Worm (Caenorhabditis elegans) whole organism, L1 larva: ENCODE measurements around the gene C04C3.4.

Source experiments
- C04F5.9 ChIP-seq: sonication (generic microtip); optimal IDR thresholded peaks from 2 replicates; lab custom pipeline; 2016; ENCODE audit warnings: missing genetic modification characterization, missing compliant biosample characterization
- C34B4.2 ChIP-seq: sonication (generic microtip); optimal IDR thresholded peaks from 2 replicates; lab custom pipeline; 2017; ENCODE audit warnings: mild to moderate bottlenecking, missing genetic modification characterization, missing compliant biosample characterization
- aly-2 ChIP-seq: fragments of 150-350 bp; optimal IDR thresholded peaks from 2 replicates; lab custom pipeline; 2014; ENCODE audit warnings: missing biosample characterization, missing genetic modification characterization
- ama-1 ChIP-seq: fragments of 150-350 bp; optimal IDR thresholded peaks from 2 replicates; lab custom pipeline; 2014
- blmp-1 ChIP-seq: fragments of 150-350 bp; optimal IDR thresholded peaks from 2 replicates; lab custom pipeline; 2014; ENCODE audit warnings: missing biosample characterization, missing genetic modification characterization
- ceh-63 ChIP-seq: fragments of 200-800 bp; sonication (Bioruptor generic); optimal IDR thresholded peaks from 2 replicates; lab custom pipeline; 2018; ENCODE audit warnings: mild to moderate bottlenecking, missing genetic modification characterization, missing compliant biosample characterization
- ceh-8 ChIP-seq: fragments of 200-800 bp; sonication (Bioruptor generic); optimal IDR thresholded peaks from 2 replicates; lab custom pipeline; 2018; ENCODE audit warnings: mild to moderate bottlenecking, missing genetic modification characterization, moderate library complexity, missing compliant biosample characterization
- ceh-82 ChIP-seq, 3 experiments: fragments of 150-350 bp in 1 of 3; sonication (generic microtip) in 2 of 3; optimal IDR thresholded peaks; 2 replicates each; lab custom pipeline; 2014 to 2017; ENCODE audit warnings: missing biosample characterization in 3 of 3, missing genetic modification characterization in 3 of 3
- ceh-88 ChIP-seq: fragments of 200-800 bp; sonication (Bioruptor generic); IDR thresholded peaks from 2 replicates; pipeline ENCODE4 v1.3.6; 2022; ENCODE audit warnings: missing genetic modification characterization, missing compliant biosample characterization
- dsc-1 ChIP-seq: sonication (generic microtip); optimal IDR thresholded peaks from 2 replicates; lab custom pipeline; 2016; ENCODE audit warnings: mild to moderate bottlenecking, missing genetic modification characterization, missing compliant biosample characterization
- efl-1 ChIP-seq, 4 experiments: fragments of 150-350 bp; optimal IDR thresholded peaks in 3 of 4; peaks in 1 of 4; 1 replicate in 1 of 4; 2 replicates in 3 of 4; lab custom pipeline; 2014; ENCODE audit warnings: missing biosample characterization in 2 of 4, missing genetic modification characterization in 2 of 4, missing genetic modification reagents in 2 of 4
- efl-3 ChIP-seq: fragments of 200-800 bp; sonication (Bioruptor generic); optimal IDR thresholded peaks from 2 replicates; lab custom pipeline; 2018; ENCODE audit warnings: mild to moderate bottlenecking, missing genetic modification characterization, missing compliant biosample characterization
- elt-2 ChIP-seq: sonication (generic microtip); optimal IDR thresholded peaks from 2 replicates; lab custom pipeline; 2016; ENCODE audit warnings: missing genetic modification characterization, mild to moderate bottlenecking, inconsistent platforms, missing compliant biosample characterization, missing genetic modification reagents
- elt-3 ChIP-seq, 6 experiments: fragments of 150-350 bp in 1 of 6; sonication (generic microtip); optimal IDR thresholded peaks; 2 replicates each; lab custom pipeline; 2017 to 2018; ENCODE audit warnings: missing biosample characterization in 6 of 6, missing genetic modification characterization in 6 of 6, inconsistent platforms in 1 of 6
- ets-5 ChIP-seq: fragments of 200-800 bp; sonication (Bioruptor generic); IDR thresholded peaks from 2 replicates; pipeline ENCODE4 v1.3.6; 2022; ENCODE audit warnings: missing genetic modification characterization, missing compliant biosample characterization
- fkh-10 ChIP-seq: sonication (generic microtip); optimal IDR thresholded peaks from 2 replicates; lab custom pipeline; 2017; ENCODE audit warnings: missing biosample characterization, missing genetic modification reagents, missing genetic modification characterization
- fkh-4 ChIP-seq: sonication (generic microtip); optimal IDR thresholded peaks from 2 replicates; lab custom pipeline; 2016; ENCODE audit warnings: missing compliant biosample characterization, missing genetic modification characterization, borderline replicate concordance
- isw-1 ChIP-seq: fragments of 200-800 bp; sonication (Bioruptor generic); IDR thresholded peaks from 2 replicates; pipeline ENCODE4 v1.3.6; 2022; ENCODE audit warnings: missing genetic modification characterization, missing compliant biosample characterization
- jun-1 ChIP-seq: fragments of 150-350 bp; optimal IDR thresholded peaks from 2 replicates; lab custom pipeline; 2014; ENCODE audit warnings: missing biosample characterization, missing genetic modification reagents, missing genetic modification characterization
- lin-15B ChIP-seq: fragments of 150-350 bp; sonication (generic microtip); optimal IDR thresholded peaks from 3 replicates; lab custom pipeline; 2014; ENCODE audit warnings: missing biosample characterization, missing genetic modification characterization
- lir-3 ChIP-seq: sonication (generic microtip); optimal IDR thresholded peaks from 2 replicates; lab custom pipeline; 2016; ENCODE audit warnings: mild to moderate bottlenecking, missing genetic modification characterization, moderate library complexity, missing compliant biosample characterization; ENCODE audit not compliant: poor library complexity
- lsy-2 ChIP-seq, 2 experiments: fragments of 150-350 bp; optimal IDR thresholded peaks; 2 replicates each; lab custom pipeline; 2014; ENCODE audit warnings: missing biosample characterization in 2 of 2, missing genetic modification characterization in 2 of 2
- mab-9 ChIP-seq: fragments of 200-800 bp; sonication (Bioruptor generic); IDR thresholded peaks from 2 replicates; pipeline ENCODE4 v1.3.6; 2022; ENCODE audit warnings: missing genetic modification reagents, missing genetic modification characterization, missing compliant biosample characterization
- mef-2 ChIP-seq: fragments of 150-350 bp; optimal IDR thresholded peaks from 2 replicates; lab custom pipeline; 2014; ENCODE audit warnings: missing biosample characterization, missing genetic modification characterization
- nhr-237 ChIP-seq: fragments of 150-350 bp; optimal IDR thresholded peaks from 2 replicates; lab custom pipeline; 2014; ENCODE audit warnings: missing biosample characterization, missing genetic modification characterization
- nhr-28 ChIP-seq: fragments of 150-350 bp; optimal IDR thresholded peaks from 2 replicates; lab custom pipeline; 2014; ENCODE audit warnings: missing biosample characterization, missing genetic modification characterization
- nhr-76 ChIP-seq: sonication (generic microtip); optimal IDR thresholded peaks from 2 replicates; lab custom pipeline; 2017; ENCODE audit warnings: missing biosample characterization, missing genetic modification characterization
- nhr-84 ChIP-seq: sonication (generic microtip); optimal IDR thresholded peaks from 2 replicates; lab custom pipeline; 2017; ENCODE audit warnings: missing biosample characterization, missing genetic modification characterization
- nhr-90 ChIP-seq: sonication (generic microtip); optimal IDR thresholded peaks from 2 replicates; lab custom pipeline; 2016; ENCODE audit warnings: mild to moderate bottlenecking, missing genetic modification characterization, missing compliant biosample characterization; ENCODE audit not compliant: poor library complexity
- pag-3 ChIP-seq: sonication (generic microtip); optimal IDR thresholded peaks from 2 replicates; lab custom pipeline; 2017; ENCODE audit warnings: missing genetic modification characterization, mild to moderate bottlenecking, missing compliant biosample characterization, antibody characterized with exemption, borderline replicate concordance; ENCODE audit not compliant: insufficient read depth
- pqm-1 ChIP-seq: sonication (generic microtip); optimal IDR thresholded peaks from 3 replicates; lab custom pipeline; 2017; ENCODE audit warnings: missing biosample characterization, missing genetic modification characterization
- rnt-1 ChIP-seq: sonication (generic microtip); optimal IDR thresholded peaks from 2 replicates; lab custom pipeline; 2016; ENCODE audit warnings: mild to moderate bottlenecking, missing genetic modification characterization, moderate library complexity, missing compliant biosample characterization
- snu-23 ChIP-seq: sonication (generic microtip); optimal IDR thresholded peaks from 2 replicates; lab custom pipeline; 2016; ENCODE audit warnings: missing genetic modification characterization, missing compliant biosample characterization
- sptf-1 ChIP-seq: fragments of 150-350 bp; optimal IDR thresholded peaks from 2 replicates; lab custom pipeline; 2014; ENCODE audit warnings: missing biosample characterization, missing genetic modification characterization
- sup-37 ChIP-seq: fragments of 200-800 bp; sonication (Bioruptor generic); optimal IDR thresholded peaks from 2 replicates; lab custom pipeline; 2018; ENCODE audit warnings: mild to moderate bottlenecking, missing genetic modification characterization, missing compliant biosample characterization
- swsn-7 ChIP-seq: sonication (generic microtip); optimal IDR thresholded peaks from 2 replicates; lab custom pipeline; 2016; ENCODE audit warnings: missing genetic modification characterization, missing compliant biosample characterization
- unc-130 ChIP-seq: fragments of 150-350 bp; optimal IDR thresholded peaks from 2 replicates; lab custom pipeline; 2017; ENCODE audit warnings: missing biosample characterization, missing genetic modification characterization, inconsistent platforms
- unc-98 ChIP-seq: fragments of 200-800 bp; sonication (Bioruptor generic); IDR thresholded peaks from 2 replicates; pipeline ENCODE4 v1.3.6; 2022; ENCODE audit warnings: missing genetic modification characterization, missing compliant biosample characterization
- vab-15 ChIP-seq: sonication (generic microtip); optimal IDR thresholded peaks from 2 replicates; lab custom pipeline; 2017; ENCODE audit warnings: missing genotype, mild to moderate bottlenecking, missing genetic modification characterization, missing compliant biosample characterization
- ztf-11 ChIP-seq, 2 experiments: sonication (generic microtip); optimal IDR thresholded peaks; 2 replicates each; lab custom pipeline; 2016 to 2017; ENCODE audit warnings: missing genetic modification characterization in 2 of 2, missing biosample characterization in 1 of 2, missing compliant biosample characterization in 1 of 2
- ztf-4 ChIP-seq: fragments of 150-350 bp; optimal IDR thresholded peaks from 2 replicates; lab custom pipeline; 2014; ENCODE audit warnings: missing biosample characterization, missing genetic modification characterization

Gene C04C3.4

DNA sequence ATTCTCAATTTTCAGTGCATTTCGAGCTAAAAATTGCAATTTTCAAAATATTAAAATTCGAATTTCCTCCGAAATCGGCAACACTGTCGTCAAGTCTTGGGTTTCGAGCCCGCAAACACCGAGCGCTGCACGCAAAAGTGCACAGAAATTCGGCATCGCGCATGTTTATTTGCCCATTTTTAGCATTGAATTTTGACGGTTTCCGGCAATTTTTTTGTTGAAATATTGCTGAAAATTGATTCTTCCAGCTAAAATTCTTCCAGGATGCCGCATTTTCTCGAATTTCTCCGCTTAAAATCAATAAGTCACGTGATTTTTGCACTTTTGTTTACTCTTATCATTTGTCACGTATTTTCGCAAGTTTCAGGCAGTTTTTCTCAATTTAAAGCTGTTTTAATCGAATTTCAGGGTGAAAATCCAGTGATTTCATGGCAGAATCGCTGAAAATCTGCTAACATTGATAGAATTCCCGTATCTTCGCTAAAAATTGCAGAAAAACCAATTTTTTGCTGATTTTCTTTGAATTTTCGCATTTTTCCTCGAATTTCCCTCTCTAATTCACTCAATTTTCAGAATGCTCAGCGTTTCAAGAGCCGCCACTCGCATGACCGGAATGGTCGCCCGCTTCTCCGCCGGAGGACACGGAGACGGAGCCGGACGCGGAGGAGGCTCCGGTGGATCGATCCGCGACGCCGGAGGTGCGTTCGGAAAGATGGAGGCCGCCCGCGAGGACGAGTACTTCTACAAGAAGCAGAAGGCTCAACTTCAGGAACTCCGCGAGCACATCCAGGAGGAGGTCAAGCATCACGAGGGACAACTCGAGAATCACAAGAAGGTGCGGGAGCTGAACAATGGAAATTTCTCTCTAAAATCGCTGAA is 8.6 kb upstream of the C04C3.4 start, which contains the start of gene mai-2 (continued):
- TF ChIP-seq pag-3 (tag; lab: Kevin White, UChicago) (no peak), blmp-1 (tag; lab: Kevin White, UChicago) (peak; percentile 27), nhr-76 (tag; lab: Kevin White, UChicago) (no peak), jun-1 (tag; lab: Kevin White, UChicago) (no peak), snu-23 (GFP tag; lab: Kevin White, UChicago) (peak; percentile 84), fkh-4 (tag; lab: Kevin White, UChicago) (no peak), unc-98 (0 out of 2 replicates have a peak, but pooled peaks have one; percentile 34), unc-130 (tag; lab: Kevin White, UChicago) (peak; percentile 77), nhr-28 (tag; lab: Kevin White, UChicago) (no peak), nhr-237 (tag; lab: Kevin White, UChicago) (no peak), mef-2 (tag; lab: Kevin White, UChicago) (no peak), ceh-8 (GFP tag; lab: Kevin White, UChicago) (peak; percentile 48), rnt-1 (tag; lab: Kevin White, UChicago) (peak; percentile 70), elt-2 (peak; percentile 14), C04F5.9 (no peak), C34B4.2 (tag; lab: Kevin White, UChicago) (no peak), ztf-11 (tag; optimal IDR thresholded peaks at IDR 0.05; lab: Kevin White, UChicago) (peak in 1 of 2 experiments; percentile 12), dsc-1 (tag; lab: Kevin White, UChicago) (peak; percentile 14), mab-9 (no peak), swsn-7 (tag; lab: Kevin White, UChicago) (peak; percentile 65), ceh-88 (GFP tag; lab: Robert Waterston, UW) (peak; percentile 10; the same call in 1 of the 2 replicates), lin-15B (tag; lab: Kevin White, UChicago) (peak; percentile 61), efl-1 (optimal IDR thresholded peaks at IDR 0.05; lab: Kevin White, UChicago) (peak; percentile 61 to 94), efl-1 (GFP tag; optimal IDR thresholded peaks at IDR 0.05 in 1 of 2; lab: Kevin White, UChicago) (peak; percentile 94 to 99), nhr-84 (tag; lab: Kevin White, UChicago) (no peak), pqm-1 (tag; lab: Kevin White, UChicago) (no peak), lir-3 (peak; percentile 36), fkh-10 (peak; percentile 21), sptf-1 (no peak), isw-1 (GFP tag; lab: Robert Waterston, UW) (peak; percentile 37; the same call in 1 of the 2 replicates), sup-37 (peak; percentile 28), lsy-2 (tag; optimal IDR thresholded peaks at IDR 0.05; lab: Kevin White, UChicago) (peak; percentile 80 to 83), aly-2 (peak; percentile 20), ztf-4 (tag; lab: Kevin White, UChicago) (no peak)

- no peak for TF ChIP-seq blmp-1 (tag; lab: Kevin White, UChicago)
- no peak for TF ChIP-seq mef-2 (tag; lab: Kevin White, UChicago)
- peak; percentile 18 for TF ChIP-seq ama-1 (lab: Kevin White, UChicago)
- TF ChIP-seq ceh-63: no peak
- TF ChIP-seq vab-15 (tag; lab: Kevin White, UChicago): no peak
- TF ChIP-seq lsy-2 (tag; optimal IDR thresholded peaks at IDR 0.05; lab: Kevin White, UChicago): no peak
- TF ChIP-seq efl-3: no peak
- peak; percentile 28 for TF ChIP-seq nhr-90 (tag; lab: Kevin White, UChicago)
- TF ChIP-seq ceh-82 (tag; optimal IDR thresholded peaks at IDR 0.05; lab: Kevin White, UChicago): no peak
- no peak for TF ChIP-seq unc-130 (tag; lab: Kevin White, UChicago)
- TF ChIP-seq ets-5: no peak
- TF ChIP-seq elt-3 (tag; optimal IDR thresholded peaks at IDR 0.05; lab: Kevin White, UChicago): no peak
- TF ChIP-seq, all 84 proteins: peak for 2
Observed at ce11 chrIV:3386504-3387290, 7.5 kb upstream of the C04C3.4 start.
